Fruit fly (Drosophila melanogaster) whole organism, prepupa: Measurements from ENCODE around the gene HSPBAP1.

Source experiments
- Blimp-1 ChIP-seq: fragments of 200-800 bp; sonication (Bioruptor generic); optimal IDR thresholded peaks from 3 replicates; lab custom pipeline; 2017; ENCODE audit warnings: missing biosample characterization, missing genetic modification characterization, mild to moderate bottlenecking, moderate library complexity, missing genetic modification reagents
- CG10631 ChIP-seq: fragments of 200-800 bp; sonication (Bioruptor generic); optimal IDR thresholded peaks from 2 replicates; lab custom pipeline; 2016; ENCODE audit warnings: missing biosample characterization, missing genetic modification characterization
- CG10669 ChIP-seq: fragments of 200-800 bp; sonication (Bioruptor generic); optimal IDR thresholded peaks from 3 replicates; lab custom pipeline; 2018; ENCODE audit warnings: missing biosample characterization, mild to moderate bottlenecking, missing genetic modification characterization, moderate library complexity
- CG11294 ChIP-seq: fragments of 200-800 bp; sonication (Bioruptor generic); IDR thresholded peaks from 2 replicates; pipeline ENCODE4 v1.3.6; 2022; ENCODE audit warnings: missing biosample characterization, missing genetic modification characterization
- CG11762 ChIP-seq: fragments of 200-800 bp; sonication (Bioruptor generic); optimal IDR thresholded peaks from 3 replicates; lab custom pipeline; 2016; ENCODE audit warnings: missing biosample characterization, missing genetic modification characterization; ENCODE audit not compliant: insufficient read depth
- CG11902 ChIP-seq: fragments of 200-800 bp; sonication (Bioruptor generic); optimal IDR thresholded peaks from 3 replicates; lab custom pipeline; 2016; ENCODE audit warnings: missing biosample characterization, missing genetic modification characterization
- CG15336 ChIP-seq: fragments of 200-800 bp; sonication (Bioruptor generic); IDR thresholded peaks from 2 replicates; pipeline ENCODE4 v1.3.6; 2022; ENCODE audit warnings: missing biosample characterization, missing genetic modification characterization
- CG1621 ChIP-seq: fragments of 200-800 bp; sonication (Bioruptor generic); optimal IDR thresholded peaks from 3 replicates; lab custom pipeline; 2018; ENCODE audit warnings: missing biosample characterization, mild to moderate bottlenecking, missing genetic modification characterization
- CG3032 ChIP-seq: fragments of 200-800 bp; optimal IDR thresholded peaks from 2 replicates; lab custom pipeline; 2019; ENCODE audit warnings: missing biosample characterization, mild to moderate bottlenecking, missing genetic modification characterization, moderate library complexity
- CG31627 ChIP-seq: fragments of 200-800 bp; sonication (Bioruptor generic); optimal IDR thresholded peaks from 3 replicates; lab custom pipeline; 2016; ENCODE audit warnings: missing biosample characterization, missing genetic modification characterization
- CG32006 ChIP-seq: fragments of 200-800 bp; sonication (Bioruptor generic); optimal IDR thresholded peaks from 3 replicates; lab custom pipeline; 2017; ENCODE audit warnings: missing biosample characterization, mild to moderate bottlenecking, missing genetic modification characterization
- CG3919 ChIP-seq: fragments of 200-800 bp; sonication (Bioruptor generic); optimal IDR thresholded peaks from 3 replicates; lab custom pipeline; 2016; ENCODE audit warnings: missing biosample characterization, missing genetic modification characterization
- CG6163 ChIP-seq: fragments of 200-800 bp; sonication (Bioruptor generic); IDR thresholded peaks from 3 replicates; pipeline ENCODE4 v1.3.6; 2022; ENCODE audit warnings: missing biosample characterization, missing genetic modification characterization
- CG6276 ChIP-seq: fragments of 200-800 bp; sonication (Bioruptor generic); optimal IDR thresholded peaks from 2 replicates; lab custom pipeline; 2017; ENCODE audit warnings: missing biosample characterization, mild to moderate bottlenecking, missing genetic modification characterization
- CG6792 ChIP-seq: fragments of 200-800 bp; sonication (Bioruptor generic); optimal IDR thresholded peaks from 3 replicates; lab custom pipeline; 2016; ENCODE audit warnings: missing biosample characterization, missing genetic modification characterization
- CG6808 ChIP-seq: fragments of 200-800 bp; sonication (Bioruptor generic); optimal IDR thresholded peaks from 3 replicates; lab custom pipeline; 2017; ENCODE audit warnings: missing biosample characterization, missing genetic modification characterization, mild to moderate bottlenecking, moderate library complexity, missing genetic modification reagents
- CG6854 ChIP-seq: fragments of 200-800 bp; sonication (Bioruptor generic); optimal IDR thresholded peaks from 2 replicates; lab custom pipeline; 2017; ENCODE audit warnings: missing biosample characterization, mild to moderate bottlenecking, missing genetic modification characterization
- CG8119 ChIP-seq: fragments of 200-800 bp; sonication (Bioruptor generic); IDR thresholded peaks from 3 replicates; pipeline ENCODE4 v1.3.6; 2022; ENCODE audit warnings: missing biosample characterization, missing genetic modification characterization
- CG8319 ChIP-seq: fragments of 200-800 bp; sonication (Bioruptor generic); optimal IDR thresholded peaks from 3 replicates; lab custom pipeline; 2016; ENCODE audit warnings: missing biosample characterization, missing genetic modification characterization
- CG8632 ChIP-seq: fragments of 200-800 bp; sonication (Bioruptor generic); optimal IDR thresholded peaks from 3 replicates; lab custom pipeline; 2016; ENCODE audit warnings: missing biosample characterization, missing genetic modification characterization
- CG9139 ChIP-seq: fragments of 200-800 bp; sonication (Bioruptor generic); optimal IDR thresholded peaks from 3 replicates; lab custom pipeline; 2017; ENCODE audit warnings: missing biosample characterization, mild to moderate bottlenecking, missing genetic modification characterization
- Eip78C ChIP-seq: fragments of 200-800 bp; sonication (Bioruptor generic); peaks from one replicate; lab custom pipeline; 2016; ENCODE audit warnings: missing biosample characterization, missing genetic modification characterization
- Eip93F ChIP-seq: fragments of 200-800 bp; sonication (Bioruptor generic); optimal IDR thresholded peaks from 2 replicates; lab custom pipeline; 2016; ENCODE audit warnings: missing biosample characterization, mild to moderate bottlenecking, missing genetic modification characterization
- Ets21C ChIP-seq: fragments of 200-800 bp; sonication (Bioruptor generic); optimal IDR thresholded peaks from 3 replicates; lab custom pipeline; 2016; ENCODE audit warnings: missing biosample characterization, missing genetic modification characterization
- Ets96B ChIP-seq: fragments of 200-800 bp; optimal IDR thresholded peaks from 2 replicates; lab custom pipeline; 2019; ENCODE audit warnings: missing biosample characterization, mild to moderate bottlenecking, missing genetic modification characterization, moderate library complexity
- Gug ChIP-seq: fragments of 200-800 bp; sonication (Bioruptor generic); IDR thresholded peaks from 2 replicates; pipeline ENCODE4 v1.3.6; 2022; ENCODE audit warnings: missing biosample characterization, missing genetic modification characterization
- Hr38 ChIP-seq: sonication (Bioruptor generic); optimal IDR thresholded peaks from 2 replicates; lab custom pipeline; 2016; ENCODE audit warnings: missing biosample characterization, missing genetic modification characterization
- Hr4 ChIP-seq: fragments of 200-800 bp; sonication (Bioruptor generic); optimal IDR thresholded peaks from 3 replicates; lab custom pipeline; 2016; ENCODE audit warnings: missing biosample characterization, missing genetic modification characterization
- Met ChIP-seq: fragments of 200-800 bp; sonication (Bioruptor generic); optimal IDR thresholded peaks from 3 replicates; lab custom pipeline; 2016; ENCODE audit warnings: missing biosample characterization, missing genetic modification characterization
- OdsH ChIP-seq: fragments of 200-800 bp; sonication (Bioruptor generic); optimal IDR thresholded peaks from 3 replicates; lab custom pipeline; 2016; ENCODE audit warnings: missing biosample characterization, missing genetic modification characterization
- Smox ChIP-seq: fragments of 200-800 bp; sonication (Bioruptor generic); optimal IDR thresholded peaks from 3 replicates; lab custom pipeline; 2016; ENCODE audit warnings: missing biosample characterization, missing genetic modification characterization
- Sox14 ChIP-seq: fragments of 200-800 bp; sonication (Bioruptor generic); optimal IDR thresholded peaks from 3 replicates; lab custom pipeline; 2016; ENCODE audit warnings: missing biosample characterization, missing genetic modification characterization
- Sox15 ChIP-seq: fragments of 200-800 bp; sonication (Bioruptor generic); optimal IDR thresholded peaks from 3 replicates; lab custom pipeline; 2016; ENCODE audit warnings: missing biosample characterization, missing genetic modification characterization
- achi ChIP-seq: fragments of 200-800 bp; sonication (Bioruptor generic); optimal IDR thresholded peaks from 3 replicates; lab custom pipeline; 2016; ENCODE audit warnings: missing biosample characterization, missing genetic modification characterization
- acj6 ChIP-seq: fragments of 200-800 bp; sonication (Bioruptor generic); optimal IDR thresholded peaks from 3 replicates; lab custom pipeline; 2016; ENCODE audit warnings: missing biosample characterization, missing genetic modification characterization
- cyc ChIP-seq: fragments of 200-800 bp; sonication (Bioruptor generic); optimal IDR thresholded peaks from 3 replicates; lab custom pipeline; 2016; ENCODE audit warnings: missing biosample characterization, missing genetic modification characterization
- dac ChIP-seq: fragments of 200-800 bp; sonication (Bioruptor generic); optimal IDR thresholded peaks from 2 replicates; lab custom pipeline; 2017; ENCODE audit warnings: missing biosample characterization, mild to moderate bottlenecking, missing genetic modification characterization
- dsx ChIP-seq: fragments of 200-800 bp; optimal IDR thresholded peaks from 3 replicates; lab custom pipeline; 2019; ENCODE audit warnings: missing biosample characterization, mild to moderate bottlenecking, missing genetic modification characterization, moderate library complexity; ENCODE audit not compliant: poor library complexity, severe bottlenecking
- eg ChIP-seq: fragments of 200-800 bp; sonication (Bioruptor generic); IDR thresholded peaks from 3 replicates; pipeline ENCODE4 v1.3.6; 2022; ENCODE audit warnings: missing biosample characterization, missing genetic modification characterization
- esn ChIP-seq: fragments of 200-800 bp; sonication (Bioruptor generic); optimal IDR thresholded peaks from 2 replicates; lab custom pipeline; 2016; ENCODE audit warnings: missing biosample characterization, mild to moderate bottlenecking, missing genetic modification characterization, moderate library complexity
- fd59A ChIP-seq: fragments of 200-800 bp; sonication (Bioruptor generic); optimal IDR thresholded peaks from 2 replicates; lab custom pipeline; 2017; ENCODE audit warnings: missing biosample characterization, mild to moderate bottlenecking, missing genetic modification characterization, missing genetic modification reagents
- fkh ChIP-seq: fragments of 200-800 bp; sonication (Bioruptor generic); optimal IDR thresholded peaks from 3 replicates; lab custom pipeline; 2017; ENCODE audit warnings: missing biosample characterization, mild to moderate bottlenecking, missing genetic modification characterization, moderate library complexity
- lz ChIP-seq: fragments of 200-800 bp; sonication (Bioruptor generic); optimal IDR thresholded peaks from 3 replicates; lab custom pipeline; 2016; ENCODE audit warnings: missing biosample characterization, missing genetic modification characterization
- net ChIP-seq: fragments of 200-800 bp; sonication (Bioruptor generic); optimal IDR thresholded peaks from 3 replicates; lab custom pipeline; 2016; ENCODE audit warnings: missing biosample characterization, missing genetic modification characterization
- pdm3 ChIP-seq: fragments of 200-800 bp; sonication (Bioruptor generic); optimal IDR thresholded peaks from 3 replicates; lab custom pipeline; 2016; ENCODE audit warnings: missing biosample characterization, missing genetic modification characterization
- salr ChIP-seq, 2 experiments: fragments of 200-800 bp; sonication (Bioruptor generic); optimal IDR thresholded peaks; 3 replicates each; lab custom pipeline; 2016 to 2018; ENCODE audit warnings: missing biosample characterization in 2 of 2, missing genetic modification characterization in 2 of 2, mild to moderate bottlenecking in 1 of 2
- spab ChIP-seq: fragments of 200-800 bp; sonication (Bioruptor generic); optimal IDR thresholded peaks from 2 replicates; lab custom pipeline; 2017; ENCODE audit warnings: missing biosample characterization, mild to moderate bottlenecking, missing genetic modification characterization, missing genetic modification reagents
- ss ChIP-seq, 2 experiments: fragments of 200-800 bp; sonication (Bioruptor generic); optimal IDR thresholded peaks; 2 replicates in 1 of 2; 3 replicates in 1 of 2; lab custom pipeline; 2017 to 2018; ENCODE audit warnings: mild to moderate bottlenecking in 2 of 2, missing biosample characterization in 2 of 2, missing genetic modification characterization in 2 of 2, moderate library complexity in 1 of 2
- svp ChIP-seq: fragments of 200-800 bp; sonication (Bioruptor generic); peaks from one replicate; lab custom pipeline; 2016; ENCODE audit warnings: missing biosample characterization, missing genetic modification characterization
- topi ChIP-seq: fragments of 200-800 bp; sonication (Bioruptor generic); optimal IDR thresholded peaks from 3 replicates; lab custom pipeline; 2016; ENCODE audit warnings: missing biosample characterization, missing genetic modification characterization
- vri ChIP-seq: fragments of 200-800 bp; sonication (Bioruptor generic); optimal IDR thresholded peaks from 3 replicates; lab custom pipeline; 2016; ENCODE audit warnings: missing biosample characterization, mild to moderate bottlenecking, missing genetic modification characterization

The HSPBAP1 gene

DNA sequence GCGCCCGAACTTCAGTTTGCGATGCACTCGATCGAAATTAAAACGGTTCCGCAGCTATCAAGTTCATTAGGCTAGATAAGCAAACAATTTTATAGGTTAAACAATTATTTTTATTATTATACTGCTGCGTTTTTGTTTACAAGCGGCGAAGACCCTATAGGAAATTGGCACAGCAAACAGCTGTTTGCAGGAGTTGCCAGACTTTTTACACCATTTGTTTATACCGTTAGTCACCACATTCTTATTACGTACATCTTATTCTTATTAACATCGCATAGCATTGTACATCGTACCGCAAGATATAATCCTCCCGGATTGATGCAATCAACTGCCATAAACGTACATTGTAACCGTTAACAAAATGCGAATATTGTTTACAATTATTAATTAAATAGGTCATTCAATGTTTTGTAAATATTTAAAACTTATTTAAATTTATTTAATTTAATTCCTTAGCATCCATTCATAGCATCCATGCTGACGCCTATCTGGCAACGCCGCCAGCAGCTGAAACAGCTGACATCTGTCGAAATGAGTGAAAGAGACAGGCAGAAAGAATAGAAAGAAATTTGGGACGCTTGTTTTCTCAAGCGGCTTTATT, 11.6 kb downstream of the HSPBAP1 start, which contains the start of the genes CROT and CG12877:
CROT (minus strand) TSS at position 171 of the 601 bp plus-strand sequence.
CG12877 (plus strand) TSS at position 520 of the 601 bp plus-strand sequence.
- TF ChIP-seq CG11902 (peak; percentile 65), dsx (GFP tag; lab: Kevin White, UChicago) (peak; percentile 47), Ets21C (GFP tag; lab: Kevin White, UChicago) (no peak), CG1621 (tag; lab: Kevin White, UChicago) (peak; percentile 64), cyc (GFP tag; lab: Kevin White, UChicago) (peak; percentile 71), Ets96B (tag; lab: Kevin White, UChicago) (peak; percentile 70), Sox15 (GFP tag; lab: Kevin White, UChicago) (peak; percentile 82), pdm3 (GFP tag; lab: Kevin White, UChicago) (peak; percentile 84), salr (GFP tag; optimal IDR thresholded peaks at IDR 0.05; lab: Kevin White, UChicago) (peak; percentile 70 to 78), dac (peak; percentile 54), Sox14 (GFP tag; lab: Kevin White, UChicago) (peak; percentile 75), CG11762 (GFP tag; lab: Kevin White, UChicago) (peak; percentile 51), CG6276 (no peak), eg (GFP tag; lab: Robert Waterston, UW) (peak; percentile 85), CG32006 (GFP tag; lab: Kevin White, UChicago) (peak; percentile 85), Gug (GFP tag; lab: Robert Waterston, UW) (peak; percentile 66), CG8119 (GFP tag; lab: Robert Waterston, UW) (peak; percentile 57), CG6792 (GFP tag; lab: Kevin White, UChicago) (peak; percentile 69), CG15336 (peak; percentile 66), CG6163 (peak; percentile 72), CG9139 (GFP tag; lab: Kevin White, UChicago) (no peak), CG6808 (GFP tag; lab: Kevin White, UChicago) (peak; percentile 54), CG8319 (GFP tag; lab: Kevin White, UChicago) (peak; percentile 62), CG8632 (peak; percentile 78), Blimp-1 (GFP tag; lab: Kevin White, UChicago) (peak; percentile 41), CG11294 (GFP tag; lab: Robert Waterston, UW) (peak; percentile 78; the same call in 1 of the 2 replicates), Hr4 (GFP tag; lab: Kevin White, UChicago) (peak; percentile 84), Eip78C (GFP tag; lab: Kevin White, UChicago) (peak; percentile 90), esn (GFP tag; lab: Kevin White, UChicago) (peak; percentile 82), OdsH (no peak), spab (peak; percentile 44), CG10631 (GFP tag; lab: Kevin White, UChicago) (peak; percentile 93), Eip93F (peak; percentile 28), CG3032 (tag; lab: Kevin White, UChicago) (peak; percentile 82), CG10669 (peak; percentile 71), Smox (GFP tag; lab: Kevin White, UChicago) (peak; percentile 75), net (GFP tag; lab: Kevin White, UChicago) (peak; percentile 76), topi (GFP tag; lab: Kevin White, UChicago) (peak; percentile 54), ss (GFP tag; optimal IDR thresholded peaks at IDR 0.05; lab: Kevin White, UChicago) (peak in 1 of 2 experiments; percentile 46), fkh (GFP tag; lab: Kevin White, UChicago) (peak; percentile 96), lz (GFP tag; lab: Kevin White, UChicago) (peak; percentile 77), CG31627 (GFP tag; lab: Kevin White, UChicago) (peak; percentile 75), svp (GFP tag; lab: Kevin White, UChicago) (peak; percentile 67), fd59A (peak; percentile 70), Met (peak; percentile 77), Hr38 (no peak), CG6854 (GFP tag; lab: Kevin White, UChicago) (no peak), acj6 (GFP tag; lab: Kevin White, UChicago) (peak; percentile 85), CG3919 (GFP tag; lab: Kevin White, UChicago) (peak; percentile 72), achi (peak; percentile 81), vri (peak; percentile 5)
